Fruit fly (Drosophila melanogaster) whole organism, embryonic: Measurements from ENCODE around the gene CG7702.

Experiments
- Antp ChIP-seq: fragments of 200-800 bp; sonication (Bioruptor generic); optimal IDR thresholded peaks from 3 replicates; lab custom pipeline; 2016; ENCODE audit warnings: missing biosample characterization, missing genetic modification characterization
- Atf3 ChIP-seq: fragments of 200-800 bp; sonication (Bioruptor generic); optimal IDR thresholded peaks from 3 replicates; lab custom pipeline; 2016; ENCODE audit warnings: missing biosample characterization, missing genetic modification characterization
- B-H2 ChIP-seq: fragments of 200-800 bp; sonication (Bioruptor generic); optimal IDR thresholded peaks from 2 replicates; lab custom pipeline; 2018; ENCODE audit warnings: missing biosample characterization, mild to moderate bottlenecking, missing genetic modification characterization
- CG10321 ChIP-seq: fragments of 200-800 bp; sonication (Bioruptor generic); IDR thresholded peaks from 2 replicates; pipeline ENCODE4 v1.3.6; 2022; ENCODE audit warnings: missing biosample characterization, missing genetic modification characterization
- CG12071 ChIP-seq: fragments of 200-800 bp; sonication (Bioruptor generic); optimal IDR thresholded peaks from 3 replicates; lab custom pipeline; 2018; ENCODE audit warnings: missing biosample characterization, mild to moderate bottlenecking, missing genetic modification characterization
- CG12104 ChIP-seq: fragments of 200-800 bp; sonication (Bioruptor generic); optimal IDR thresholded peaks from 3 replicates; lab custom pipeline; 2016; ENCODE audit warnings: missing biosample characterization, missing genetic modification characterization
- CG14441 ChIP-seq: fragments of 200-800 bp; sonication (Bioruptor generic); IDR thresholded peaks from 2 replicates; pipeline ENCODE4 v1.3.6; 2022; ENCODE audit warnings: missing biosample characterization, missing genetic modification characterization
- CG14710 ChIP-seq: fragments of 200-800 bp; sonication (Bioruptor generic); optimal IDR thresholded peaks from 3 replicates; lab custom pipeline; 2019; ENCODE audit warnings: missing biosample characterization, mild to moderate bottlenecking, missing genetic modification characterization, moderate library complexity
- CG14965 ChIP-seq: fragments of 200-800 bp; sonication (Bioruptor generic); optimal IDR thresholded peaks from 2 replicates; lab custom pipeline; 2016; ENCODE audit warnings: missing biosample characterization, missing genetic modification characterization, borderline replicate concordance
- CG15011 ChIP-seq: fragments of 200-800 bp; sonication (Bioruptor generic); optimal IDR thresholded peaks from 3 replicates; lab custom pipeline; 2018; ENCODE audit warnings: missing biosample characterization, mild to moderate bottlenecking, missing genetic modification characterization
- CG15601 ChIP-seq: fragments of 200-800 bp; sonication (Bioruptor generic); optimal IDR thresholded peaks from 3 replicates; lab custom pipeline; 2019; ENCODE audit warnings: missing biosample characterization, mild to moderate bottlenecking, missing genetic modification characterization, moderate library complexity
- CG1602 ChIP-seq: fragments of 200-800 bp; sonication (Bioruptor generic); optimal IDR thresholded peaks from 3 replicates; lab custom pipeline; 2016; ENCODE audit warnings: missing biosample characterization, missing genetic modification characterization
- CG1603 ChIP-seq: fragments of 200-800 bp; sonication (Bioruptor generic); optimal IDR thresholded peaks from 2 replicates; lab custom pipeline; 2019; ENCODE audit warnings: missing biosample characterization, mild to moderate bottlenecking, missing genetic modification characterization, moderate library complexity
- CG1647 ChIP-seq: fragments of 200-800 bp; sonication (Bioruptor generic); optimal IDR thresholded peaks from 3 replicates; lab custom pipeline; 2016; ENCODE audit warnings: missing biosample characterization, missing genetic modification characterization
- CG17568 ChIP-seq: fragments of 200-800 bp; sonication (Bioruptor generic); optimal IDR thresholded peaks from 2 replicates; lab custom pipeline; 2018; ENCODE audit warnings: missing biosample characterization, mild to moderate bottlenecking, missing genetic modification characterization, moderate library complexity
- CG17912 ChIP-seq: fragments of 200-800 bp; sonication (Bioruptor generic); optimal IDR thresholded peaks from 2 replicates; lab custom pipeline; 2018; ENCODE audit warnings: missing biosample characterization, mild to moderate bottlenecking, missing genetic modification characterization
- CG18011 ChIP-seq: fragments of 200-800 bp; sonication (Bioruptor generic); optimal IDR thresholded peaks from 2 replicates; lab custom pipeline; 2017; ENCODE audit warnings: missing biosample characterization, missing genetic modification characterization, mild to moderate bottlenecking, moderate library complexity, missing genotype
- CG18262 ChIP-seq: fragments of 200-800 bp; optimal IDR thresholded peaks from 3 replicates; lab custom pipeline; 2019; ENCODE audit warnings: missing biosample characterization, mild to moderate bottlenecking, missing genetic modification characterization, moderate library complexity
- CG1832 ChIP-seq: fragments of 200-800 bp; sonication (Bioruptor generic); optimal IDR thresholded peaks from 2 replicates; lab custom pipeline; 2017; ENCODE audit warnings: missing biosample characterization, mild to moderate bottlenecking, missing genetic modification characterization, inconsistent platforms
- CG18476 ChIP-seq: fragments of 200-800 bp; sonication (Bioruptor generic); optimal IDR thresholded peaks from 2 replicates; lab custom pipeline; 2016; ENCODE audit warnings: missing biosample characterization, mild to moderate bottlenecking, missing genetic modification characterization
- CG31365 ChIP-seq: fragments of 200-800 bp; sonication (Bioruptor generic); optimal IDR thresholded peaks from 2 replicates; lab custom pipeline; 2018; ENCODE audit warnings: missing biosample characterization, mild to moderate bottlenecking, missing genetic modification characterization
- CG5245 ChIP-seq: fragments of 200-800 bp; sonication (Bioruptor generic); optimal IDR thresholded peaks from 3 replicates; lab custom pipeline; 2016; ENCODE audit warnings: missing biosample characterization, missing genetic modification characterization
- CG7928 ChIP-seq: fragments of 200-800 bp; sonication (Bioruptor generic); optimal IDR thresholded peaks from 2 replicates; lab custom pipeline; 2017; ENCODE audit warnings: missing biosample characterization, mild to moderate bottlenecking, missing genetic modification characterization
- D19A ChIP-seq: fragments of 200-800 bp; optimal IDR thresholded peaks from 3 replicates; lab custom pipeline; 2019; ENCODE audit warnings: missing biosample characterization, mild to moderate bottlenecking, missing genetic modification characterization, moderate library complexity
- E2f1 ChIP-seq: fragments of 200-800 bp; sonication (Bioruptor generic); IDR thresholded peaks from 2 replicates; pipeline ENCODE4 v1.3.6; 2022; ENCODE audit warnings: missing biosample characterization, missing genetic modification characterization
- HLHmδ ChIP-seq: fragments of 200-800 bp; sonication (Bioruptor generic); optimal IDR thresholded peaks from 2 replicates; lab custom pipeline; 2018; ENCODE audit warnings: missing biosample characterization, mild to moderate bottlenecking, missing genetic modification characterization, moderate library complexity
- Hr51 ChIP-seq, 2 experiments: fragments of 200-800 bp; sonication (Bioruptor generic); optimal IDR thresholded peaks; 2 replicates in 1 of 2; 3 replicates in 1 of 2; lab custom pipeline; 2016 to 2018; ENCODE audit warnings: missing biosample characterization in 2 of 2, missing genetic modification characterization in 2 of 2, mild to moderate bottlenecking in 1 of 2, moderate library complexity in 1 of 2
- Lim3 ChIP-seq: fragments of 200-800 bp; sonication (Bioruptor generic); IDR thresholded peaks from 2 replicates; pipeline ENCODE4 v1.3.6; 2022; ENCODE audit warnings: missing biosample characterization, missing genetic modification characterization
- Lpt ChIP-seq: fragments of >200 bp; optimal IDR thresholded peaks from 2 replicates; lab custom pipeline; 2018; ENCODE audit warnings: missing biosample characterization, missing genetic modification characterization
- Myb ChIP-seq: fragments of 200-800 bp; sonication (Bioruptor generic); optimal IDR thresholded peaks from 2 replicates; lab custom pipeline; 2016; ENCODE audit warnings: missing biosample characterization, missing genetic modification characterization
- NC2β ChIP-seq: fragments of 200-800 bp; sonication (Bioruptor generic); optimal IDR thresholded peaks from 2 replicates; lab custom pipeline; 2016; ENCODE audit warnings: missing biosample characterization, missing genetic modification characterization
- NK7.1 ChIP-seq: fragments of 200-800 bp; sonication (Bioruptor generic); optimal IDR thresholded peaks from 3 replicates; lab custom pipeline; 2016; ENCODE audit warnings: missing biosample characterization, missing genetic modification characterization
- Nf-YC ChIP-seq: fragments of 200-800 bp; optimal IDR thresholded peaks from 3 replicates; lab custom pipeline; 2019; ENCODE audit warnings: missing biosample characterization, mild to moderate bottlenecking, missing genetic modification characterization, moderate library complexity
- Rfx ChIP-seq: fragments of 200-800 bp; sonication (Bioruptor generic); IDR thresholded peaks from 2 replicates; pipeline ENCODE4 v1.3.6; 2022; ENCODE audit warnings: missing biosample characterization, missing genetic modification characterization
- ato ChIP-seq: fragments of 200-800 bp; sonication (Bioruptor generic); IDR thresholded peaks from 2 replicates; pipeline ENCODE4 v1.3.6; 2022; ENCODE audit warnings: missing biosample characterization, missing genetic modification characterization; ENCODE audit not compliant: partially characterized antibody
- fd3F ChIP-seq: fragments of 200-800 bp; sonication (Bioruptor generic); optimal IDR thresholded peaks from 2 replicates; lab custom pipeline; 2018; ENCODE audit warnings: missing biosample characterization, mild to moderate bottlenecking, missing genetic modification characterization, moderate library complexity
- fd96Cb ChIP-seq: fragments of 200-800 bp; sonication (Bioruptor generic); optimal IDR thresholded peaks from 2 replicates; lab custom pipeline; 2018; ENCODE audit warnings: missing biosample characterization, mild to moderate bottlenecking, missing genetic modification characterization, moderate library complexity
- ham ChIP-seq: fragments of 200-800 bp; sonication (Bioruptor generic); IDR thresholded peaks from 2 replicates; pipeline ENCODE4 v1.3.6; 2022; ENCODE audit warnings: missing biosample characterization, missing genetic modification characterization
- hbn ChIP-seq: fragments of 200-800 bp; sonication (Bioruptor generic); IDR thresholded peaks from 2 replicates; pipeline ENCODE4 v1.3.6; 2022; ENCODE audit warnings: missing biosample characterization, missing genetic modification characterization; ENCODE audit not compliant: partially characterized antibody
- her ChIP-seq: fragments of 200-800 bp; sonication (Bioruptor generic); optimal IDR thresholded peaks from 2 replicates; lab custom pipeline; 2016; ENCODE audit warnings: missing biosample characterization, missing genetic modification characterization
- odd ChIP-seq: fragments of 200-800 bp; sonication (Bioruptor generic); optimal IDR thresholded peaks from 2 replicates; lab custom pipeline; 2017; ENCODE audit warnings: missing biosample characterization, mild to moderate bottlenecking, missing genetic modification characterization
- pum ChIP-seq: fragments of 200-800 bp; sonication (Bioruptor generic); optimal IDR thresholded peaks from 2 replicates; lab custom pipeline; 2016; ENCODE audit warnings: missing biosample characterization, missing genetic modification characterization
- pzg ChIP-seq: fragments of 200-800 bp; sonication (Bioruptor generic); optimal IDR thresholded peaks from 3 replicates; lab custom pipeline; 2018; ENCODE audit warnings: missing biosample characterization, mild to moderate bottlenecking, missing genetic modification characterization, moderate library complexity
- row ChIP-seq: fragments of 200-800 bp; sonication (Bioruptor generic); IDR thresholded peaks from 3 replicates; pipeline ENCODE4 v1.3.6; 2022; ENCODE audit warnings: missing biosample characterization, missing genetic modification characterization
- sd ChIP-seq: fragments of 200-800 bp; sonication (Bioruptor generic); optimal IDR thresholded peaks from 3 replicates; lab custom pipeline; 2018; ENCODE audit warnings: missing biosample characterization, mild to moderate bottlenecking, missing genetic modification characterization, moderate library complexity
- sima ChIP-seq: fragments of 200-800 bp; sonication (Bioruptor generic); optimal IDR thresholded peaks from 2 replicates; lab custom pipeline; 2016; ENCODE audit warnings: missing biosample characterization, missing genetic modification characterization
- tio ChIP-seq: fragments of 200-800 bp; sonication (Bioruptor generic); optimal IDR thresholded peaks from 2 replicates; lab custom pipeline; 2017; ENCODE audit warnings: missing biosample characterization, missing genetic modification characterization, inconsistent platforms
- tna ChIP-seq: fragments of 200-800 bp; sonication (Bioruptor generic); IDR thresholded peaks from 2 replicates; pipeline ENCODE4 v1.3.6; 2022; ENCODE audit warnings: missing biosample characterization, missing genetic modification characterization; ENCODE audit not compliant: partially characterized antibody
- ttk ChIP-seq: fragments of 200-800 bp; sonication (Bioruptor generic); IDR thresholded peaks from 2 replicates; pipeline ENCODE4 v2.1.2; 2022; ENCODE audit warnings: missing biosample characterization, missing genetic modification characterization
- tup ChIP-seq: fragments of 200-800 bp; sonication (Bioruptor generic); optimal IDR thresholded peaks from 2 replicates; lab custom pipeline; 2016; ENCODE audit warnings: missing biosample characterization, mild to moderate bottlenecking, missing genetic modification characterization, moderate library complexity

CG7702 gene

DNA sequence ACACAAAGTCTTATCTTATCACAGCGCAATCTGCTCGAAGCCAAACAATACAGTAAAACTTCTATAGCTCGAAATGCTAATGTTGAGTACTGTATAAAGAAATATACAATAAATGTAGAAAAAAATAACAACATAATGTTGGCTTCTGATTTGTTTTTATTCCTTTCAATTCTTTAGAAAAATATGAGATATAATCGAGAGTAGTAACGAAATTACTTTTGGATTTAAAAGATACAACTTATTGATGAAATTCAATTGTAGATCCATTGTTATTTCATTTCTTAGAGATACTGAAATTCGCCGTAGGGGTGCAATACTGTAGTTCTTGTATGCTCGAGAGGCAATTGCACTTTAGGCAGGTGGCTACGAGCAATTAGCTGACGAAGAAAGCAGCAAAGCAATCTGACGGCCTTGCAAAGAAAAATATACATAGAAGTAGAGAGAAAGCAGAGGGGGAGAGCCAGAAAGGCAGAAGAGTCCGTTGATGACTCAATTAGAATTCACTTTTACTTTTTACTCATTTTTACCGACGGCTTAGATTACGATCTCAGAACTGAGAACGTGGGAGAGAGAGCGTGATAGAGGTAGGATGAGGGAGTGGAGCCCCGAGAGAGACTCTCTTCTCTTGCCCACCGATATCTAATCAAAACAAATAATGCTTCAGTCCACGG is 1.4 kb downstream of the CG7702 start (continued):
- TF ChIP-seq sd: no peak
- peak; percentile 73 for TF ChIP-seq CG18262 (tag; lab: Kevin White, UChicago)
- no peak for TF ChIP-seq sima (GFP tag; lab: Kevin White, UChicago)
- peak; percentile 24 for TF ChIP-seq CG1602 (GFP tag; lab: Kevin White, UChicago)
- no peak for TF ChIP-seq CG12071 (GFP tag; lab: Kevin White, UChicago)
- TF ChIP-seq Rfx (GFP tag; lab: Robert Waterston, UW): no peak
- TF ChIP-seq fd96Cb (tag; lab: Kevin White, UChicago): peak; percentile 54
- peak; percentile 39 for TF ChIP-seq CG1603
- TF ChIP-seq NK7.1: no peak
- no peak for TF ChIP-seq CG17568 (GFP tag; lab: Kevin White, UChicago)
- no peak for TF ChIP-seq Atf3
- TF ChIP-seq CG12104: no peak
- TF ChIP-seq tio (GFP tag; lab: Kevin White, UChicago): no peak
- peak; percentile 65 for TF ChIP-seq row (GFP tag; lab: Robert Waterston, UW)
- no peak for TF ChIP-seq Myb
- no peak for TF ChIP-seq CG31365 (tag; lab: Kevin White, UChicago)
- TF ChIP-seq tna (GFP tag; lab: Robert Waterston, UW): no peak
- TF ChIP-seq ato (GFP tag; lab: Robert Waterston, UW): no peak
- TF ChIP-seq her (GFP tag; lab: Kevin White, UChicago): no peak
- TF ChIP-seq CG7928: no peak
- TF ChIP-seq ttk: 0 out of 2 replicates have a peak, but pooled peaks have one; percentile 29
- no peak for TF ChIP-seq Antp (GFP tag; lab: Kevin White, UChicago)
- TF ChIP-seq fd3F (GFP tag; lab: Kevin White, UChicago): no peak
- no peak for TF ChIP-seq Lim3 (GFP tag; lab: Robert Waterston, UW)
- TF ChIP-seq CG18476 (GFP tag; lab: Kevin White, UChicago): no peak
- TF ChIP-seq CG18011 (GFP tag; lab: Kevin White, UChicago): no peak
- TF ChIP-seq CG14710 (tag; lab: Kevin White, UChicago): peak; percentile 12
- no peak for TF ChIP-seq ham
- TF ChIP-seq B-H2 (GFP tag; lab: Kevin White, UChicago): no peak
- no peak for TF ChIP-seq NC2β
- TF ChIP-seq CG15601 (tag; lab: Kevin White, UChicago): peak; percentile 44
- no peak for TF ChIP-seq pzg (GFP tag; lab: Kevin White, UChicago)
- TF ChIP-seq E2f1 (GFP tag; lab: Robert Waterston, UW): peak; percentile 40
- peak; percentile 43 for TF ChIP-seq pum (GFP tag; lab: Kevin White, UChicago)
- TF ChIP-seq hbn (GFP tag; lab: Robert Waterston, UW): no peak
- TF ChIP-seq Lpt (GFP tag; lab: Kevin White, UChicago): no peak
- no peak for TF ChIP-seq CG17912
- TF ChIP-seq HLHmδ (GFP tag; lab: Kevin White, UChicago): no peak
- peak in 1 of 2 experiments; percentile 57 for TF ChIP-seq Hr51 (GFP tag; optimal IDR thresholded peaks at IDR 0.05; lab: Kevin White, UChicago)
- no peak for TF ChIP-seq CG14965
- no peak for TF ChIP-seq CG14441
- TF ChIP-seq CG1832 (GFP tag; lab: Kevin White, UChicago): no peak
- TF ChIP-seq odd: no peak
- TF ChIP-seq CG1647: no peak
- no peak for TF ChIP-seq Nf-YC (tag; lab: Kevin White, UChicago)
- peak; percentile 16 for TF ChIP-seq D19A (tag; lab: Kevin White, UChicago)
- no peak for TF ChIP-seq CG15011 (GFP tag; lab: Kevin White, UChicago)
- no peak for TF ChIP-seq CG10321 (GFP tag; lab: Robert Waterston, UW)
- no peak for TF ChIP-seq tup
- no peak for TF ChIP-seq CG5245 (GFP tag; lab: Kevin White, UChicago)
